Fruit fly (Drosophila melanogaster) whole organism, wandering third instar larva: ENCODE measurements around the gene Pgls.

Experiments used
- CG9705 ChIP-seq: fragments of 200-800 bp; sonication (Bioruptor generic); optimal IDR thresholded peaks from 2 replicates; lab custom pipeline; 2018; ENCODE audit warnings: missing biosample characterization, mild to moderate bottlenecking, missing genetic modification characterization
- Jra ChIP-seq: sonication (Bioruptor generic); optimal IDR thresholded peaks from 2 replicates; lab custom pipeline; 2016; ENCODE audit warnings: missing biosample characterization, missing genetic modification characterization
- N ChIP-seq: fragments of >200 bp; optimal IDR thresholded peaks from 2 replicates; lab custom pipeline; 2018; ENCODE audit warnings: missing biosample characterization, missing external identifiers, missing genetic modification characterization
- Vsx2 ChIP-seq: fragments of 200-300, 225-300 bp; sonication (Bioruptor generic); optimal IDR thresholded peaks from 2 replicates; lab custom pipeline; 2018; ENCODE audit warnings: missing biosample characterization, missing genetic modification characterization; ENCODE audit not compliant: partially characterized antibody
- lola ChIP-seq: fragments of >200 bp; optimal IDR thresholded peaks from 2 replicates; lab custom pipeline; 2017; ENCODE audit warnings: missing biosample characterization, missing genetic modification characterization
- pan ChIP-seq: fragments of >200 bp; optimal IDR thresholded peaks from 2 replicates; lab custom pipeline; 2017
- psq ChIP-seq: fragments of 200-800 bp; sonication (Bioruptor generic); optimal IDR thresholded peaks from 3 replicates; lab custom pipeline; 2017; ENCODE audit warnings: missing biosample characterization, mild to moderate bottlenecking, missing genetic modification characterization, moderate library complexity
- sage ChIP-seq: fragments of 200-800 bp; sonication (Bioruptor generic); optimal IDR thresholded peaks from 2 replicates; lab custom pipeline; 2016; ENCODE audit warnings: missing biosample characterization, mild to moderate bottlenecking, missing genetic modification characterization

DNA sequence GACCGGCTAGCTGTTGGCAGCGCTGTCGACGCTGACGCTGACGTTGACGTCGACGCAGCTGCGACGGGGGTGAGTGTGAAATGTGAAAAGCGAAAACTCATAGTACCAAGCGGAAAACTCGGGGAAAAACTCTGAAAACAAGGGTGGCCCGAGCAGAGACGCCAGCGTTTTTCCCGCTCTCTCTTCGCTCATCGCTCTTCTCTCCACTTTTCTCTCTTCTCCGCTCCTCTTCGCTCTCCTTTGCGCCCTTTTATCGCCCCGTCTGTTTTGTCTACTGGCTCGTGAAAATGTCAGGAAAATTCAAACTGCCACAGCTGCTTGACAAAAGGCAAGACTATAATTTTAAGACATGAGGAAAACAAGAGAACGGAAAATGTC, 23.8 kb upstream of the Pgls start:
- no peak for TF ChIP-seq sage (GFP tag; lab: Kevin White, UChicago)
- no peak for TF ChIP-seq CG9705
- TF ChIP-seq lola (GFP tag; lab: Kevin White, UChicago): no peak
- no peak for TF ChIP-seq pan (lab: Kevin White, UChicago)
- no peak for TF ChIP-seq psq
- TF ChIP-seq Vsx2 (GFP tag; lab: Kevin White, UChicago): no peak
- no peak for TF ChIP-seq N (GFP tag; lab: Kevin White, UChicago)
- TF ChIP-seq Jra (GFP tag; lab: Kevin White, UChicago): no peak
